Worm (Caenorhabditis elegans) whole organism, L1 larva: ENCODE measurements around the gene mrps-18B.

Experiments used
- ces-1 ChIP-seq: fragments of 150-350 bp; optimal IDR thresholded peaks from 2 replicates; lab custom pipeline; 2014; ENCODE audit warnings: missing biosample characterization, missing genetic modification reagents, missing genetic modification characterization
- ets-5 ChIP-seq: fragments of 200-800 bp; sonication (Bioruptor generic); IDR thresholded peaks from 2 replicates; pipeline ENCODE4 v1.3.6; 2022; ENCODE audit warnings: missing genetic modification characterization, missing compliant biosample characterization
- fos-1 ChIP-seq: fragments of 150-350 bp; optimal IDR thresholded peaks from 2 replicates; lab custom pipeline; 2014; ENCODE audit warnings: missing biosample characterization, missing genetic modification characterization
- grh-1 ChIP-seq: fragments of 200-800 bp; sonication (Bioruptor generic); IDR thresholded peaks from 2 replicates; pipeline ENCODE4 v1.3.6; 2022; ENCODE audit warnings: missing genetic modification reagents, missing genetic modification characterization, missing compliant biosample characterization
- lsy-2 ChIP-seq, 2 experiments: fragments of 150-350 bp; optimal IDR thresholded peaks; 2 replicates each; lab custom pipeline; 2014; ENCODE audit warnings: missing biosample characterization in 2 of 2, missing genetic modification characterization in 2 of 2
- nhr-237 ChIP-seq: fragments of 150-350 bp; optimal IDR thresholded peaks from 2 replicates; lab custom pipeline; 2014; ENCODE audit warnings: missing biosample characterization, missing genetic modification characterization
- nhr-76 ChIP-seq: sonication (generic microtip); optimal IDR thresholded peaks from 2 replicates; lab custom pipeline; 2017; ENCODE audit warnings: missing biosample characterization, missing genetic modification characterization
- skn-1 ChIP-seq: fragments of 150-350 bp; optimal IDR thresholded peaks from 2 replicates; lab custom pipeline; 2014; ENCODE audit warnings: missing biosample characterization, missing genetic modification characterization
- snu-23 ChIP-seq: sonication (generic microtip); optimal IDR thresholded peaks from 2 replicates; lab custom pipeline; 2016; ENCODE audit warnings: missing genetic modification characterization, missing compliant biosample characterization
- unc-62 ChIP-seq: fragments of 150-350 bp; optimal IDR thresholded peaks from 2 replicates; lab custom pipeline; 2014; ENCODE audit warnings: missing biosample characterization, missing genetic modification reagents, missing genetic modification characterization
- zag-1 ChIP-seq: fragments of 150-350 bp; optimal IDR thresholded peaks from 2 replicates; lab custom pipeline; 2014; ENCODE audit warnings: missing biosample characterization, missing genetic modification characterization

ce11 chrII:8483793-8484186, 41.7 kb upstream of the mrps-18B start, which contains the start of gene taap-1:
- TF ChIP-seq snu-23 (GFP tag; lab: Kevin White, UChicago) (peak; percentile 53), unc-62 (GFP tag; lab: Kevin White, UChicago) (no peak), lsy-2 (tag; optimal IDR thresholded peaks at IDR 0.05; lab: Kevin White, UChicago) (no peak), ets-5 (GFP tag; lab: Robert Waterston, UW) (no peak), nhr-237 (no peak), ces-1 (GFP tag; lab: Kevin White, UChicago) (no peak), grh-1 (GFP tag; lab: Robert Waterston, UW) (no peak), nhr-76 (tag; lab: Kevin White, UChicago) (no peak), fos-1 (no peak), zag-1 (tag; lab: Kevin White, UChicago) (no peak), skn-1 (tag; lab: Kevin White, UChicago) (peak; percentile 97)
